Fruit fly (Drosophila melanogaster): ENCODE data around the gene CG4408.

Gene CG4408

dm6 chr3R:23360356-23360755 is 3.0 kb downstream of the CG4408 start:
- TF ChIP-seq ttk (optimal IDR thresholded peaks at IDR 0.05) (no peak), insv (optimal IDR thresholded peaks at IDR 0.05) (no peak), h (optimal IDR thresholded peaks at IDR 0.05) (no peak), Myc (optimal IDR thresholded peaks at IDR 0.05) (no peak), psq (optimal IDR thresholded peaks at IDR 0.05) (no peak), Sin3A (optimal IDR thresholded peaks at IDR 0.05) (no peak)

- TF ChIP-seq ttk (optimal IDR thresholded peaks at IDR 0.05) (no peak), h (optimal IDR thresholded peaks at IDR 0.05) (no peak), insv (optimal IDR thresholded peaks at IDR 0.05) (no peak), psq (optimal IDR thresholded peaks at IDR 0.05) (no peak), Sin3A (optimal IDR thresholded peaks at IDR 0.05) (no peak), Myc (optimal IDR thresholded peaks at IDR 0.05) (no peak)
These were observed 4.0 kb downstream of the CG4408 start for dm6 chr3R:23359420-23359819.

dm6 chr3R:23358565-23359138 is 4.7 kb downstream of the CG4408 start, which contains the start of gene RpS3:
Gene RpS3 (plus strand): TSS chr3R:23358812.
- TF ChIP-seq Myc (optimal IDR thresholded peaks at IDR 0.05): no peak
- TF ChIP-seq insv (optimal IDR thresholded peaks at IDR 0.05): no peak
- no peak for TF ChIP-seq Sin3A (optimal IDR thresholded peaks at IDR 0.05)
- TF ChIP-seq h (optimal IDR thresholded peaks at IDR 0.05): no peak
- TF ChIP-seq ttk (optimal IDR thresholded peaks at IDR 0.05): no peak
- no peak for TF ChIP-seq psq (optimal IDR thresholded peaks at IDR 0.05)

dm6 chr3R:23356920-23357386 is 6.4 kb downstream of the CG4408 start:
- no peak for TF ChIP-seq Sin3A (optimal IDR thresholded peaks at IDR 0.05)
- no peak for TF ChIP-seq ttk (optimal IDR thresholded peaks at IDR 0.05)
- no peak for TF ChIP-seq h (optimal IDR thresholded peaks at IDR 0.05)

DNA sequence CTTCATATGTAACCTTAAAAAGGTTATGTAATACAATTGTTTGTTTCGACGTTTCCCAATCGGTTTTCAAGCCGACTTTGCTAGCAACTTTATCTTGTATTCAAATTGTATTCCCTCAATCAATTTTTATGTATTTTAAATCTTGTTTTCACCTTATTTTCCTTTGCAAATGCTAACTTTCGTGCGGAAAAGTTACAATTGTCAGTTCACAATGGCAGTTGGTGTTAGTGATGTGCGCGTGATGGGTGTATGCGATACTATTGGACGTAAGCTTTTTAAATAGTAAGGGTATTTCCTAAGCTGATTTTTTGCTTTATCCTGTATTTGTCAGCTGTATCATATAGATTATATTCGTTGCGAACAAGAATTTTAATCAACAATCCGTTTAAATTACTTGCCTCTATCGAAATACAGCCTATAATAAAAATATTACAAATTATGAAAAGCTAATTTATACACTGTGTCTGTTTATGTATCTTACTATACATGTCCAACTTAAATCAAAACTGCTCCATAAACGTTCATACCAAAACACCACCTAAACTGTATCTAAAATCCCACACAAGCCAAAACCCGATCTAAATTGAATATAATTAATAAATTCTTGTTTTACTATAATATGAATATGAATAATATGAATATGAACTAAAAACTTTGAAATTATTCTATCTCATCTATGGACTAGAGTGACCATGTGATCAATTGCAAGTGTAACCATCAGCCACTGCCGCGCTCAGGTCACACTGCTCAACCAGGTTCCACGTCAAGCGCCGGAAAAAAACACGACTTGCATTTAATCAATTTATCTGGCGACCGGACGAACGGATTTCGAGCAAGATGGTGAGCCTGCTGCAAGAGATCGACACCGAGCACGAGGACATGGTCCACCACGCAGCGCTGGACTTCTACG is 7.3 kb downstream of the CG4408 start, which contains the start of the genes ATPsynCF6 and Sec13:
ATPsynCF6 (minus strand) TSS at position 236 of the 910 bp plus-strand sequence.
Sec13 (plus strand) TSS at position 450 of the 910 bp plus-strand sequence.
- TF ChIP-seq insv (optimal IDR thresholded peaks at IDR 0.05) (no peak), Myc (optimal IDR thresholded peaks at IDR 0.05) (no peak), h (optimal IDR thresholded peaks at IDR 0.05) (no peak)

DNA sequence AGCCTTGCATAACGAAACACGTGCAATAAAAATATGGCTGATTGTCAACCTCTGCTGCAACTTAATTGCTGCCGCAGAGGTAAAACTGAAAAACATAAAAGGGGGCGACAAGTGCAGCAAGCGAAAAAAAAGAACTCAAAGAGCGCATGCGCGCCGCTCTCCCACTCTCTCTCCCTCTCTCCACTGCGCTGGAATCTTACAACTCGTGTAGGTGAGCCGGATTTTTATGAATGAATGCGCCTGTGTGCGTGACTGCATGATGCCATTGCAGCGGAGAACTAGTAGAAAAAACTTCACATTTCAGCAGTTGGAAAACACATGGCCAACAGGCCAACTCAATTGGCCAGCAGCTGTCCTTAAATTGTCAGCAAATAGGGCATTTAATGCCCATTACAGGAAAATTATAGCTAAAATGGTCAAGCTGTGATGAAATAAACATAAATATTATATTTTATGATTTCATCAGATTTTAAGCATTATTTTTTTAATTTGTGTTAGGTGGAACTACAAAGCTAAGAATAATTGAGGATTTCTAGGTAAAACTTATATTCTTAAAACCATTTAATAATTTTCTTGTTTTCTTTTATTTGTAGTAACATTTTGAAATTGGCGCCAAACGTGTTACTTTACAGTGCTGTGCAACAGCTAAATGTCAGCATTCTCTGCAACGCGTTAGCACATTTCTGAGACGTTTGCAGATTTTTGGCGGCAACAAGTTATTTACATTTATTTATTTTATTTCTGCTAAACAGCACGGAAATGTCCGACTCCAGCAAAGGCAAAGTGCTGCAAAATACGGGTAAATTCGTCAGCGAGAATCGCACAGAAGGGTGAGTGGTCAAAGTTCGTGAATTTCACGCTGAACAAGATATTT is 15.7 kb downstream of the CG4408 start, which contains the start of gene PolE1:
PolE1 (plus strand) TSS at position 697 of the 874 bp plus-strand sequence.
- TF ChIP-seq ttk (optimal IDR thresholded peaks at IDR 0.05): no peak

dm6 chr3R:23346893-23347396 is 16.4 kb downstream of the CG4408 start:
- TF ChIP-seq h (optimal IDR thresholded peaks at IDR 0.05) (no peak), Sin3A (optimal IDR thresholded peaks at IDR 0.05) (no peak), insv (optimal IDR thresholded peaks at IDR 0.05) (no peak), Myc (optimal IDR thresholded peaks at IDR 0.05) (no peak), psq (optimal IDR thresholded peaks at IDR 0.05) (no peak), ttk (optimal IDR thresholded peaks at IDR 0.05) (no peak)

dm6 chr3R:23346007-23346681 is 17.2 kb downstream of the CG4408 start, which contains the start of gene pnt:
Gene pnt (minus strand): TSS chr3R:23346167.
- TF ChIP-seq Myc (optimal IDR thresholded peaks at IDR 0.05) (no peak), Sin3A (optimal IDR thresholded peaks at IDR 0.05) (no peak), h (optimal IDR thresholded peaks at IDR 0.05) (no peak), psq (optimal IDR thresholded peaks at IDR 0.05) (no peak), insv (optimal IDR thresholded peaks at IDR 0.05) (no peak), ttk (optimal IDR thresholded peaks at IDR 0.05) (no peak)

dm6 chr3R:23345057-23345776 is 18.2 kb downstream of the CG4408 start:
- TF ChIP-seq Myc (optimal IDR thresholded peaks at IDR 0.05) (no peak), ttk (optimal IDR thresholded peaks at IDR 0.05) (no peak), h (optimal IDR thresholded peaks at IDR 0.05) (no peak), insv (optimal IDR thresholded peaks at IDR 0.05) (no peak), Sin3A (optimal IDR thresholded peaks at IDR 0.05) (no peak), psq (optimal IDR thresholded peaks at IDR 0.05) (no peak)

dm6 chr3R:23343707-23344310 is 19.6 kb downstream of the CG4408 start:
- TF ChIP-seq Myc (optimal IDR thresholded peaks at IDR 0.05): no peak
- no peak for TF ChIP-seq insv (optimal IDR thresholded peaks at IDR 0.05)
- no peak for TF ChIP-seq Sin3A (optimal IDR thresholded peaks at IDR 0.05)
- no peak for TF ChIP-seq h (optimal IDR thresholded peaks at IDR 0.05)
- no peak for TF ChIP-seq ttk (optimal IDR thresholded peaks at IDR 0.05)
- TF ChIP-seq psq (optimal IDR thresholded peaks at IDR 0.05): no peak
